Fruit fly (Drosophila melanogaster) whole organism, embryonic: ENCODE results near the gene Cyp28c1.
A peak's percentile ranks its signal among the peaks of the same experiment; 100 is the strongest.

ENCODE experiments used
- Adf1 ChIP-seq: fragments of 200-800 bp; sonication (Bioruptor generic); IDR thresholded peaks from 2 replicates; pipeline ENCODE4 v1.3.6; 2022; ENCODE audit warnings: missing biosample characterization, missing genetic modification characterization
- B-H1 ChIP-seq: fragments of 200-800 bp; sonication (Bioruptor generic); IDR thresholded peaks from 3 replicates; pipeline ENCODE4 v1.3.6; 2022; ENCODE audit warnings: missing biosample characterization, missing genetic modification characterization
- B-H2 ChIP-seq: fragments of 200-800 bp; sonication (Bioruptor generic); optimal IDR thresholded peaks from 2 replicates; lab custom pipeline; 2018; ENCODE audit warnings: missing biosample characterization, mild to moderate bottlenecking, missing genetic modification characterization
- C15 ChIP-seq: fragments of 200-800 bp; sonication (Bioruptor generic); IDR thresholded peaks from 3 replicates; pipeline ENCODE4 v1.3.6; 2022; ENCODE audit warnings: missing biosample characterization, missing genetic modification characterization
- CG10431 ChIP-seq: fragments of 200-800 bp; sonication (Bioruptor generic); optimal IDR thresholded peaks from 3 replicates; lab custom pipeline; 2018; ENCODE audit warnings: missing biosample characterization, mild to moderate bottlenecking, missing genetic modification characterization
- CG10543 ChIP-seq: fragments of 200-800 bp; sonication (Bioruptor generic); optimal IDR thresholded peaks from 3 replicates; lab custom pipeline; 2017; ENCODE audit warnings: missing biosample characterization, mild to moderate bottlenecking, missing genetic modification characterization, moderate library complexity
- CG11456 ChIP-seq: fragments of 200-800 bp; sonication (Bioruptor generic); IDR thresholded peaks from 3 replicates; pipeline ENCODE4 v1.3.6; 2022; ENCODE audit warnings: missing biosample characterization, missing genetic modification characterization
- CG13123 ChIP-seq: fragments of 200-800 bp; sonication (Bioruptor generic); optimal IDR thresholded peaks from 2 replicates; lab custom pipeline; 2016; ENCODE audit warnings: missing biosample characterization, missing genetic modification characterization
- CG13624 ChIP-seq: fragments of 200-800 bp; sonication (Bioruptor generic); optimal IDR thresholded peaks from 2 replicates; lab custom pipeline; 2016; ENCODE audit warnings: missing biosample characterization, missing genetic modification characterization
- CG14050 ChIP-seq: fragments of 200-800 bp; sonication (Bioruptor generic); IDR thresholded peaks from 3 replicates; pipeline ENCODE4 v1.3.6; 2022; ENCODE audit warnings: missing biosample characterization, missing genetic modification characterization
- CG30020 ChIP-seq: fragments of 200-800 bp; optimal IDR thresholded peaks from 2 replicates; lab custom pipeline; 2019; ENCODE audit warnings: missing biosample characterization, mild to moderate bottlenecking, missing genetic modification characterization, moderate library complexity
- CG3065 ChIP-seq: fragments of 200-800 bp; sonication (Bioruptor generic); optimal IDR thresholded peaks from 2 replicates; lab custom pipeline; 2016; ENCODE audit warnings: missing biosample characterization, missing genetic modification characterization
- CG33557 ChIP-seq: fragments of 200-800 bp; sonication (Bioruptor generic); optimal IDR thresholded peaks from 2 replicates; lab custom pipeline; 2019; ENCODE audit warnings: missing biosample characterization, mild to moderate bottlenecking, missing genetic modification characterization, moderate library complexity
- CG34224 ChIP-seq: fragments of 200-800 bp; sonication (Bioruptor generic); IDR thresholded peaks from 3 replicates; pipeline ENCODE4 v1.3.6; 2022; ENCODE audit warnings: missing biosample characterization, missing genetic modification characterization; ENCODE audit not compliant: partially characterized antibody
- CG4328 ChIP-seq: fragments of 200-800 bp; sonication (Bioruptor generic); optimal IDR thresholded peaks from 3 replicates; lab custom pipeline; 2017; ENCODE audit warnings: missing biosample characterization, missing genetic modification reagents, missing genetic modification characterization
- CG6683 ChIP-seq: fragments of 200-800 bp; sonication (Bioruptor generic); optimal IDR thresholded peaks from 2 replicates; lab custom pipeline; 2017; ENCODE audit warnings: missing biosample characterization, mild to moderate bottlenecking, missing genetic modification characterization, missing genetic modification reagents
- CG6791 ChIP-seq: fragments of 200-800 bp; sonication (Bioruptor generic); IDR thresholded peaks from 3 replicates; pipeline ENCODE4 v1.3.6; 2022; ENCODE audit warnings: missing biosample characterization, missing genetic modification characterization; ENCODE audit not compliant: partially characterized antibody
- CG8765 ChIP-seq: fragments of 200-800 bp; sonication (Bioruptor generic); IDR thresholded peaks from 2 replicates; pipeline ENCODE4 v1.3.6; 2022; ENCODE audit warnings: missing biosample characterization, missing genetic modification characterization
- CG8944 ChIP-seq: fragments of 200-800 bp; sonication (Bioruptor generic); optimal IDR thresholded peaks from 3 replicates; lab custom pipeline; 2016; ENCODE audit warnings: missing biosample characterization, missing genetic modification characterization
- CG9876 ChIP-seq: fragments of 200-800 bp; sonication (Bioruptor generic); optimal IDR thresholded peaks from 2 replicates; lab custom pipeline; 2016; ENCODE audit warnings: missing biosample characterization, missing genetic modification characterization
- CG9932 ChIP-seq: fragments of 200-800 bp; sonication (Bioruptor generic); IDR thresholded peaks from 2 replicates; pipeline ENCODE4 v1.3.6; 2022; ENCODE audit warnings: missing biosample characterization, missing genetic modification characterization
- Dad ChIP-seq: fragments of 200-800 bp; sonication (Bioruptor generic); optimal IDR thresholded peaks from 3 replicates; lab custom pipeline; 2016; ENCODE audit warnings: missing biosample characterization, missing genetic modification characterization
- Dbx ChIP-seq: fragments of 200-800 bp; sonication (Bioruptor generic); IDR thresholded peaks from 3 replicates; pipeline ENCODE4 v1.3.6; 2022; ENCODE audit warnings: missing biosample characterization, missing genetic modification characterization
- Hand ChIP-seq: fragments of 200-800 bp; sonication (Bioruptor generic); optimal IDR thresholded peaks from 2 replicates; lab custom pipeline; 2017; ENCODE audit warnings: mild to moderate bottlenecking, missing biosample characterization, missing genetic modification reagents, missing genetic modification characterization
- HmgZ ChIP-seq: fragments of 200-800 bp; sonication (Bioruptor generic); optimal IDR thresholded peaks from 2 replicates; lab custom pipeline; 2018; ENCODE audit warnings: missing biosample characterization, mild to moderate bottlenecking, missing genetic modification characterization
- Hmx ChIP-seq: fragments of 200-800 bp; sonication (Bioruptor generic); optimal IDR thresholded peaks from 2 replicates; lab custom pipeline; 2016; ENCODE audit warnings: missing biosample characterization, missing genetic modification characterization
- Hsf ChIP-seq: fragments of 200-800 bp; sonication (Bioruptor generic); optimal IDR thresholded peaks from 3 replicates; lab custom pipeline; 2016; ENCODE audit warnings: missing biosample characterization, missing genetic modification characterization
- MBD-R2 ChIP-seq: fragments of 200-800 bp; sonication (Bioruptor generic); IDR thresholded peaks from 2 replicates; pipeline ENCODE4 v1.3.6; 2022; ENCODE audit warnings: missing biosample characterization, missing genetic modification characterization
- Max ChIP-seq: fragments of 200-800 bp; sonication (Bioruptor generic); optimal IDR thresholded peaks from 2 replicates; lab custom pipeline; 2016; ENCODE audit warnings: missing biosample characterization, mild to moderate bottlenecking, missing genetic modification characterization
- PHDP ChIP-seq: fragments of 200-800 bp; sonication (Bioruptor generic); optimal IDR thresholded peaks from 3 replicates; lab custom pipeline; 2018; ENCODE audit warnings: missing biosample characterization, mild to moderate bottlenecking, missing genetic modification characterization, moderate library complexity
- Scr ChIP-seq: fragments of 200-800 bp; sonication (Bioruptor generic); IDR thresholded peaks from 2 replicates; pipeline ENCODE4 v1.3.6; 2022; ENCODE audit warnings: missing biosample characterization, missing genetic modification characterization; ENCODE audit not compliant: partially characterized antibody
- Sox100B ChIP-seq: fragments of 200-800 bp; sonication (Bioruptor generic); optimal IDR thresholded peaks from 3 replicates; lab custom pipeline; 2018; ENCODE audit warnings: missing biosample characterization, mild to moderate bottlenecking, missing genetic modification characterization
- Spps ChIP-seq: fragments of 200-800 bp; sonication (Bioruptor generic); optimal IDR thresholded peaks from 2 replicates; lab custom pipeline; 2018; ENCODE audit warnings: missing biosample characterization, mild to moderate bottlenecking, missing genetic modification characterization
- bab2 ChIP-seq: fragments of 200-800 bp; sonication (Bioruptor generic); optimal IDR thresholded peaks from 2 replicates; lab custom pipeline; 2016; ENCODE audit warnings: missing biosample characterization, missing genetic modification characterization
- cas ChIP-seq: fragments of 200-800 bp; sonication (Bioruptor generic); IDR thresholded peaks from 2 replicates; pipeline ENCODE4 v1.3.6; 2022; ENCODE audit warnings: missing biosample characterization, missing genetic modification characterization
- chm ChIP-seq: fragments of 200-800 bp; sonication (Bioruptor generic); IDR thresholded peaks from 2 replicates; pipeline ENCODE4 v1.3.6; 2022; ENCODE audit warnings: missing biosample characterization, missing genetic modification characterization
- ci ChIP-seq: fragments of 200-800 bp; sonication (Bioruptor generic); IDR thresholded peaks from 3 replicates; pipeline ENCODE4 v1.3.6; 2022; ENCODE audit warnings: missing biosample characterization, missing genetic modification characterization
- en ChIP-seq: fragments of 200-800 bp; sonication (Bioruptor generic); optimal IDR thresholded peaks from 2 replicates; lab custom pipeline; 2016; ENCODE audit warnings: missing biosample characterization, missing genetic modification characterization
- grau ChIP-seq: fragments of 200-800 bp; optimal IDR thresholded peaks from 3 replicates; lab custom pipeline; 2019; ENCODE audit warnings: missing biosample characterization, mild to moderate bottlenecking, missing genetic modification characterization, moderate library complexity
- kay ChIP-seq: fragments of 200-800 bp; sonication (Bioruptor generic); optimal IDR thresholded peaks from 2 replicates; lab custom pipeline; 2016; ENCODE audit warnings: missing biosample characterization, missing genetic modification characterization
- lov ChIP-seq, 2 experiments: fragments of 200-800 bp in 1 of 2; fragments of >200 bp in 1 of 2; sonication (Bioruptor generic) in 1 of 2; IDR thresholded peaks in 1 of 2; optimal IDR thresholded peaks in 1 of 2; 2 replicates in 1 of 2; 3 replicates in 1 of 2; pipeline versions ENCODE4 v1.3.6 to Lab custom; 2017 to 2022; ENCODE audit warnings: missing biosample characterization in 1 of 2, missing genetic modification characterization in 1 of 2
- luna ChIP-seq: fragments of 200-800 bp; sonication (Bioruptor generic); optimal IDR thresholded peaks from 2 replicates; lab custom pipeline; 2016; ENCODE audit warnings: missing biosample characterization, missing genetic modification characterization
- peb ChIP-seq: fragments of 200-800 bp; sonication (Bioruptor generic); IDR thresholded peaks from 2 replicates; pipeline ENCODE4 v1.3.6; 2022; ENCODE audit warnings: missing biosample characterization, missing genetic modification characterization
- pnt ChIP-seq: fragments of 200-800 bp; sonication (Bioruptor generic); optimal IDR thresholded peaks from 3 replicates; lab custom pipeline; 2016; ENCODE audit warnings: missing biosample characterization, missing genetic modification characterization
- row ChIP-seq: fragments of 200-800 bp; sonication (Bioruptor generic); IDR thresholded peaks from 3 replicates; pipeline ENCODE4 v1.3.6; 2022; ENCODE audit warnings: missing biosample characterization, missing genetic modification characterization
- scrt ChIP-seq: fragments of 200-800 bp; sonication (Bioruptor generic); optimal IDR thresholded peaks from 2 replicates; lab custom pipeline; 2018; ENCODE audit warnings: missing biosample characterization, mild to moderate bottlenecking, missing genetic modification characterization, moderate library complexity
- sima ChIP-seq: fragments of 200-800 bp; sonication (Bioruptor generic); optimal IDR thresholded peaks from 2 replicates; lab custom pipeline; 2016; ENCODE audit warnings: missing biosample characterization, missing genetic modification characterization
- so ChIP-seq: fragments of 200-800 bp; sonication (Bioruptor generic); IDR thresholded peaks from 3 replicates; pipeline ENCODE4 v1.3.6; 2022; ENCODE audit warnings: missing biosample characterization, missing genetic modification characterization
- tap ChIP-seq: fragments of 200-800 bp; optimal IDR thresholded peaks from 3 replicates; lab custom pipeline; 2019; ENCODE audit warnings: missing biosample characterization, mild to moderate bottlenecking, missing genetic modification characterization, moderate library complexity
- unpg ChIP-seq: fragments of 200-800 bp; sonication (Bioruptor generic); optimal IDR thresholded peaks from 3 replicates; lab custom pipeline; 2018; ENCODE audit warnings: missing biosample characterization, mild to moderate bottlenecking, missing genetic modification characterization, moderate library complexity

Cyp28c1 gene

DNA sequence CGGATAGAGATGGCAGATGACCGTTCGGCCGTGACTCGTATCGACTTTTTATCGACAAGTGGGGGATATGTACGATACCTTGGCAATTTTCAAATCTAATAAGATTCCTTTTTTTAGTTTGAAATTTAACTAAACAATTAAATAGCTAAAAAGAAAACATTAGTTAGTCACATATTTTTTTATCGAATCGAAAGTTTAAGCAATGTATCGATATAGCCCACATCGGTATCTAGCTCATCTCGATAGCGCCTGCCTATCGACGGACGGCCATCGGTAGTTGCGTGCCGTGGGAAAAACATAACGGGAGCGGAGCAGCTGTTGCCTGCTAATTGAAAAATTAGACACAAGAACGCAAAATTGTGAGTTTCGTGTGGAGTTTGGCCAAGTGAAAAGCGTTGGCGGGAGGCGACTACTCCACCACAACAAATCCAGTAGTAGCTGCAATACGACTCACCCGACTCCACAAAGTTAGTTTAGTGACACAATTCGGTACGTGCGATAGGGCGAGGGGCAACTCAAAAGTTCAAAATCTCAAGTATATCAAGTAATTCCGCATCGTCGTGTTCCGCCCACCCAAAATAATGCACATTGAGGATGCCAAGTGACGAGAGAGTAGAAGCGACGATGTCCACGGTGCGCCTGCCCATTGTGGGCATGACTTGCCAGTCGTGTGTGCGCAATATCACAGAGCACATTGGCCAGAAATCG is 15.5 kb downstream of the Cyp28c1 start, which contains the start of the genes CG10347 and ATP7 (continued):
- peak; percentile 42 for TF ChIP-seq CG30020 (tag; lab: Kevin White, UChicago)
- TF ChIP-seq so (GFP tag; lab: Robert Waterston, UW) = no peak
- TF ChIP-seq HmgZ (tag; lab: Kevin White, UChicago) = peak; percentile 60
- no peak for TF ChIP-seq B-H1 (GFP tag; lab: Robert Waterston, UW)
- TF ChIP-seq CG4328 (GFP tag; lab: Kevin White, UChicago) = peak; percentile 17
- TF ChIP-seq MBD-R2 (GFP tag; lab: Robert Waterston, UW) = peak; percentile 75
- peak; percentile 95 for TF ChIP-seq CG34224 (GFP tag; lab: Robert Waterston, UW)
- TF ChIP-seq Scr = peak; percentile 94
- TF ChIP-seq B-H2 (GFP tag; lab: Kevin White, UChicago) = peak; percentile 38
- no peak for TF ChIP-seq chm (GFP tag; lab: Robert Waterston, UW)
- TF ChIP-seq Adf1 (GFP tag; lab: Robert Waterston, UW) = no peak
- no peak for TF ChIP-seq Dad
- TF ChIP-seq CG10543 (GFP tag; lab: Kevin White, UChicago) = peak; percentile 33
- peak; percentile 45 for TF ChIP-seq CG9932
- TF ChIP-seq grau (tag; lab: Kevin White, UChicago) = peak; percentile 25
- TF ChIP-seq scrt (GFP tag; lab: Kevin White, UChicago) = no peak
- no peak for TF ChIP-seq Hmx
- no peak for TF ChIP-seq C15 (GFP tag; lab: Robert Waterston, UW)
- peak; percentile 86 for TF ChIP-seq CG6791
- TF ChIP-seq Dbx (GFP tag; lab: Robert Waterston, UW) = 0 out of 3 replicates have a peak, but pooled peaks have one; percentile 13
- TF ChIP-seq tap (tag; lab: Kevin White, UChicago) = no peak
- TF ChIP-seq Spps = no peak
- no peak for TF ChIP-seq Sox100B (GFP tag; lab: Kevin White, UChicago)
- no peak for TF ChIP-seq lov (optimal IDR thresholded peaks at IDR 0.05; lab: Kevin White, UChicago)
- no peak for TF ChIP-seq lov (GFP tag; IDR thresholded peaks at IDR 0.05; lab: Robert Waterston, UW)
- TF ChIP-seq CG6683 (GFP tag; lab: Kevin White, UChicago) = no peak
- no peak for TF ChIP-seq unpg
- peak; percentile 26 for TF ChIP-seq CG8944 (GFP tag; lab: Kevin White, UChicago)
- TF ChIP-seq peb (GFP tag; lab: Robert Waterston, UW) = no peak
- TF ChIP-seq bab2 = no peak
- no peak for TF ChIP-seq luna (GFP tag; lab: Kevin White, UChicago)
- no peak for TF ChIP-seq Hand (GFP tag; lab: Kevin White, UChicago)
- TF ChIP-seq pnt = peak; percentile 17
- peak; percentile 26 for TF ChIP-seq Max (GFP tag; lab: Kevin White, UChicago)
- no peak for TF ChIP-seq CG8765
- no peak for TF ChIP-seq CG11456 (GFP tag; lab: Robert Waterston, UW)
- TF ChIP-seq CG13123 (GFP tag; lab: Kevin White, UChicago) = no peak
- no peak for TF ChIP-seq cas (GFP tag; lab: Robert Waterston, UW)
- TF ChIP-seq ci = no peak
- no peak for TF ChIP-seq sima (GFP tag; lab: Kevin White, UChicago)
- no peak for TF ChIP-seq CG33557 (GFP tag; lab: Kevin White, UChicago)
- no peak for TF ChIP-seq CG10431 (GFP tag; lab: Kevin White, UChicago)
- no peak for TF ChIP-seq CG9876
- peak; percentile 27 for TF ChIP-seq CG13624 (GFP tag; lab: Kevin White, UChicago)
- TF ChIP-seq CG3065 (GFP tag; lab: Kevin White, UChicago) = no peak
- peak; percentile 27 for TF ChIP-seq kay
- peak; percentile 39 for TF ChIP-seq Hsf (GFP tag; lab: Kevin White, UChicago)
- no peak for TF ChIP-seq en
- no peak for TF ChIP-seq CG14050 (GFP tag; lab: Robert Waterston, UW)
- TF ChIP-seq row (GFP tag; lab: Robert Waterston, UW) = peak; percentile 66
- peak; percentile 4 for TF ChIP-seq PHDP (tag; lab: Kevin White, UChicago)
